Worm (Caenorhabditis elegans): ENCODE measurements around the gene top-2.

Gene top-2

DNA sequence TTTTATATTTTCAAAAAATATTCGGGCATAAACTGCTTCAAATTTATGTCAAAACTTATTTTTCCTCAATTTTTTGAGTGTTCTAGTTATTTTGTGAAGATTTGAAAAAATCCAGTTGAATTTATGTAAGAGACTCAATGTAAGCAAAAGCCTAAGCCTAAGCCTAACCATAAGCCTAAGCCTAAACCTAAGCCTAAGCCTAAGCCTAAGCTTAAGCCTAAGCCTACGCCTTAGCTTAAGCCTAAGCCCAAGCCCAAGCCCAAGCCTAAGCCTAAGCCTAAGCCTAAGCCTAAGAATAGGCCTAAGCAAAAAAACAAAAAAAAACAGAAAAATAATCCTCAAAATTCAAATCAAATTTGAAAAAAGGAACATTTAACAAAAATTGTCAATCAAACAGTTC lies 55.2 kb downstream of the top-2 start (continued):
- no peak for TF ChIP-seq Y105C5A.15 (GFP tag; IDR thresholded peaks at IDR 0.05)

All from whole organism, L4 larva.